Worm (Caenorhabditis elegans): Measurements from ENCODE around the gene C42C1.9.

ce11 chrIV:12275892-12276291 lies 13.4 kb upstream of the C42C1.9 start, which contains the start of gene vps-8:
- TF ChIP-seq pqm-1 (tag; optimal IDR thresholded peaks at IDR 0.05) (no peak), nhr-232 (tag; optimal IDR thresholded peaks at IDR 0.05) (no peak)
